Worm (Caenorhabditis elegans) whole organism, L1 larva: Measurements from ENCODE around the gene C03A3.2.

Experiments
- C04F5.9 ChIP-seq: sonication (generic microtip); optimal IDR thresholded peaks from 2 replicates; lab custom pipeline; 2016; ENCODE audit warnings: missing genetic modification characterization, missing compliant biosample characterization
- C34B4.2 ChIP-seq: sonication (generic microtip); optimal IDR thresholded peaks from 2 replicates; lab custom pipeline; 2017; ENCODE audit warnings: mild to moderate bottlenecking, missing genetic modification characterization, missing compliant biosample characterization
- Y116A8C.19 ChIP-seq: sonication (generic microtip); optimal IDR thresholded peaks from 2 replicates; lab custom pipeline; 2016; ENCODE audit warnings: missing compliant biosample characterization, missing genetic modification characterization, borderline replicate concordance
- alr-1 ChIP-seq: fragments of 200-800 bp; sonication (Bioruptor generic); optimal IDR thresholded peaks from 2 replicates; lab custom pipeline; 2018; ENCODE audit warnings: borderline replicate concordance, mild to moderate bottlenecking, missing genetic modification characterization, missing compliant biosample characterization
- aly-2 ChIP-seq: fragments of 150-350 bp; optimal IDR thresholded peaks from 2 replicates; lab custom pipeline; 2014; ENCODE audit warnings: missing biosample characterization, missing genetic modification characterization
- ama-1 ChIP-seq: fragments of 150-350 bp; optimal IDR thresholded peaks from 2 replicates; lab custom pipeline; 2014
- blmp-1 ChIP-seq: fragments of 150-350 bp; optimal IDR thresholded peaks from 2 replicates; lab custom pipeline; 2014; ENCODE audit warnings: missing biosample characterization, missing genetic modification characterization
- ceh-63 ChIP-seq: fragments of 200-800 bp; sonication (Bioruptor generic); optimal IDR thresholded peaks from 2 replicates; lab custom pipeline; 2018; ENCODE audit warnings: mild to moderate bottlenecking, missing genetic modification characterization, missing compliant biosample characterization
- ceh-8 ChIP-seq: fragments of 200-800 bp; sonication (Bioruptor generic); optimal IDR thresholded peaks from 2 replicates; lab custom pipeline; 2018; ENCODE audit warnings: mild to moderate bottlenecking, missing genetic modification characterization, moderate library complexity, missing compliant biosample characterization
- ceh-82 ChIP-seq, 3 experiments: fragments of 150-350 bp in 1 of 3; sonication (generic microtip) in 2 of 3; optimal IDR thresholded peaks; 2 replicates each; lab custom pipeline; 2014 to 2017; ENCODE audit warnings: missing biosample characterization in 3 of 3, missing genetic modification characterization in 3 of 3
- ces-1 ChIP-seq: fragments of 150-350 bp; optimal IDR thresholded peaks from 2 replicates; lab custom pipeline; 2014; ENCODE audit warnings: missing biosample characterization, missing genetic modification reagents, missing genetic modification characterization
- dpl-1 ChIP-seq, 3 experiments: fragments of 150-350 bp in 2 of 3; sonication (generic microtip) in 1 of 3; optimal IDR thresholded peaks; 2 replicates each; lab custom pipeline; 2014 to 2017; ENCODE audit warnings: missing biosample characterization in 3 of 3, missing genetic modification characterization in 3 of 3, missing genetic modification reagents in 3 of 3
- dsc-1 ChIP-seq: sonication (generic microtip); optimal IDR thresholded peaks from 2 replicates; lab custom pipeline; 2016; ENCODE audit warnings: mild to moderate bottlenecking, missing genetic modification characterization, missing compliant biosample characterization
- efl-1 ChIP-seq, 4 experiments: fragments of 150-350 bp; optimal IDR thresholded peaks in 3 of 4; peaks in 1 of 4; 1 replicate in 1 of 4; 2 replicates in 3 of 4; lab custom pipeline; 2014; ENCODE audit warnings: missing biosample characterization in 2 of 4, missing genetic modification characterization in 2 of 4, missing genetic modification reagents in 2 of 4
- efl-3 ChIP-seq: fragments of 200-800 bp; sonication (Bioruptor generic); optimal IDR thresholded peaks from 2 replicates; lab custom pipeline; 2018; ENCODE audit warnings: mild to moderate bottlenecking, missing genetic modification characterization, missing compliant biosample characterization
- egl-13 ChIP-seq: sonication (generic microtip); optimal IDR thresholded peaks from 2 replicates; lab custom pipeline; 2016; ENCODE audit warnings: missing genotype, missing genetic modification reagents, missing genetic modification characterization, missing compliant biosample characterization
- elt-2 ChIP-seq: sonication (generic microtip); optimal IDR thresholded peaks from 2 replicates; lab custom pipeline; 2016; ENCODE audit warnings: missing genetic modification characterization, mild to moderate bottlenecking, inconsistent platforms, missing compliant biosample characterization, missing genetic modification reagents
- elt-3 ChIP-seq, 6 experiments: fragments of 150-350 bp in 1 of 6; sonication (generic microtip); optimal IDR thresholded peaks; 2 replicates each; lab custom pipeline; 2017 to 2018; ENCODE audit warnings: missing biosample characterization in 6 of 6, missing genetic modification characterization in 6 of 6, inconsistent platforms in 1 of 6
- fkh-8 ChIP-seq: sonication (generic microtip); optimal IDR thresholded peaks from 2 replicates; lab custom pipeline; 2016; ENCODE audit warnings: mild to moderate bottlenecking, missing genetic modification characterization, missing compliant biosample characterization
- fos-1 ChIP-seq: fragments of 150-350 bp; optimal IDR thresholded peaks from 2 replicates; lab custom pipeline; 2014; ENCODE audit warnings: missing biosample characterization, missing genetic modification characterization
- hlh-4 ChIP-seq: sonication (generic microtip); optimal IDR thresholded peaks from 2 replicates; lab custom pipeline; 2016; ENCODE audit warnings: mild to moderate bottlenecking, missing genetic modification characterization, missing compliant biosample characterization
- hpl-2 ChIP-seq: fragments of 150-350 bp; optimal IDR thresholded peaks from 2 replicates; lab custom pipeline; 2014; ENCODE audit warnings: missing biosample characterization, missing genetic modification reagents, missing genetic modification characterization
- jun-1 ChIP-seq: fragments of 150-350 bp; optimal IDR thresholded peaks from 2 replicates; lab custom pipeline; 2014; ENCODE audit warnings: missing biosample characterization, missing genetic modification reagents, missing genetic modification characterization
- lin-35 ChIP-seq, 2 experiments: fragments of 150-350 bp; optimal IDR thresholded peaks; 2 replicates each; lab custom pipeline; 2014; ENCODE audit warnings: missing biosample characterization in 2 of 2, missing genetic modification characterization in 2 of 2, missing genetic modification reagents in 2 of 2
- lin-39 ChIP-seq: fragments of 150-350 bp; optimal IDR thresholded peaks from 2 replicates; lab custom pipeline; 2014; ENCODE audit warnings: missing biosample characterization, missing genetic modification reagents, missing genetic modification characterization
- mdl-1 ChIP-seq, 2 experiments: fragments of 150-350 bp; optimal IDR thresholded peaks; 2 replicates each; lab custom pipeline; 2014 to 2017; ENCODE audit warnings: missing biosample characterization in 2 of 2, missing genetic modification characterization in 2 of 2, inconsistent platforms in 1 of 2
- mef-2 ChIP-seq: fragments of 150-350 bp; optimal IDR thresholded peaks from 2 replicates; lab custom pipeline; 2014; ENCODE audit warnings: missing biosample characterization, missing genetic modification characterization
- nhr-11 ChIP-seq: fragments of 150-350 bp; optimal IDR thresholded peaks from 2 replicates; lab custom pipeline; 2014; ENCODE audit warnings: missing biosample characterization, missing genetic modification characterization
- nhr-12 ChIP-seq: sonication (generic microtip); optimal IDR thresholded peaks from 2 replicates; lab custom pipeline; 2017; ENCODE audit warnings: missing biosample characterization, missing genetic modification characterization
- nhr-19 ChIP-seq: fragments of 200-800 bp; sonication (Bioruptor generic); conservative IDR thresholded peaks from 2 replicates; pipeline ENCODE4 v1.3.6; 2022; ENCODE audit warnings: missing genetic modification characterization, missing compliant biosample characterization
- nhr-20 ChIP-seq: sonication (generic microtip); optimal IDR thresholded peaks from 2 replicates; lab custom pipeline; 2016; ENCODE audit warnings: mild to moderate bottlenecking, missing genetic modification characterization, missing compliant biosample characterization
- nhr-237 ChIP-seq: fragments of 150-350 bp; optimal IDR thresholded peaks from 2 replicates; lab custom pipeline; 2014; ENCODE audit warnings: missing biosample characterization, missing genetic modification characterization
- nhr-76 ChIP-seq: sonication (generic microtip); optimal IDR thresholded peaks from 2 replicates; lab custom pipeline; 2017; ENCODE audit warnings: missing biosample characterization, missing genetic modification characterization
- nhr-85 ChIP-seq: sonication (generic microtip); peaks from one replicate; lab custom pipeline; 2016; ENCODE audit warnings: missing genetic modification characterization, inconsistent platforms, missing compliant biosample characterization
- nhr-90 ChIP-seq: sonication (generic microtip); optimal IDR thresholded peaks from 2 replicates; lab custom pipeline; 2016; ENCODE audit warnings: mild to moderate bottlenecking, missing genetic modification characterization, missing compliant biosample characterization; ENCODE audit not compliant: poor library complexity
- pag-3 ChIP-seq: sonication (generic microtip); optimal IDR thresholded peaks from 2 replicates; lab custom pipeline; 2017; ENCODE audit warnings: missing genetic modification characterization, mild to moderate bottlenecking, missing compliant biosample characterization, antibody characterized with exemption, borderline replicate concordance; ENCODE audit not compliant: insufficient read depth
- pqm-1 ChIP-seq: sonication (generic microtip); optimal IDR thresholded peaks from 3 replicates; lab custom pipeline; 2017; ENCODE audit warnings: missing biosample characterization, missing genetic modification characterization
- snpc-4 ChIP-seq: fragments of 150-350 bp; optimal IDR thresholded peaks from 2 replicates; lab custom pipeline; 2014; ENCODE audit warnings: missing biosample characterization, missing genetic modification characterization
- snu-23 ChIP-seq: sonication (generic microtip); optimal IDR thresholded peaks from 2 replicates; lab custom pipeline; 2016; ENCODE audit warnings: missing genetic modification characterization, missing compliant biosample characterization
- sox-4 ChIP-seq: sonication (generic microtip); optimal IDR thresholded peaks from 2 replicates; lab custom pipeline; 2016; ENCODE audit warnings: missing genetic modification characterization, missing compliant biosample characterization
- sptf-1 ChIP-seq: fragments of 150-350 bp; optimal IDR thresholded peaks from 2 replicates; lab custom pipeline; 2014; ENCODE audit warnings: missing biosample characterization, missing genetic modification characterization
- sup-37 ChIP-seq: fragments of 200-800 bp; sonication (Bioruptor generic); optimal IDR thresholded peaks from 2 replicates; lab custom pipeline; 2018; ENCODE audit warnings: mild to moderate bottlenecking, missing genetic modification characterization, missing compliant biosample characterization
- tbx-2 ChIP-seq: sonication (generic microtip); optimal IDR thresholded peaks from 2 replicates; lab custom pipeline; 2016; ENCODE audit warnings: missing genetic modification characterization, missing compliant biosample characterization
- unc-130 ChIP-seq: fragments of 150-350 bp; optimal IDR thresholded peaks from 2 replicates; lab custom pipeline; 2017; ENCODE audit warnings: missing biosample characterization, missing genetic modification characterization, inconsistent platforms
- unc-62 ChIP-seq: fragments of 150-350 bp; optimal IDR thresholded peaks from 2 replicates; lab custom pipeline; 2014; ENCODE audit warnings: missing biosample characterization, missing genetic modification reagents, missing genetic modification characterization
- unc-86 ChIP-seq: sonication (generic microtip); optimal IDR thresholded peaks from 2 replicates; lab custom pipeline; 2016; ENCODE audit warnings: missing genetic modification characterization, missing compliant biosample characterization
- unc-98 ChIP-seq: fragments of 200-800 bp; sonication (Bioruptor generic); IDR thresholded peaks from 2 replicates; pipeline ENCODE4 v1.3.6; 2022; ENCODE audit warnings: missing genetic modification characterization, missing compliant biosample characterization
- vab-15 ChIP-seq: sonication (generic microtip); optimal IDR thresholded peaks from 2 replicates; lab custom pipeline; 2017; ENCODE audit warnings: missing genotype, mild to moderate bottlenecking, missing genetic modification characterization, missing compliant biosample characterization
- xbp-1 ChIP-seq: sonication (generic microtip); optimal IDR thresholded peaks from 2 replicates; lab custom pipeline; 2016; ENCODE audit warnings: missing genetic modification characterization, missing compliant biosample characterization
- zag-1 ChIP-seq: fragments of 150-350 bp; optimal IDR thresholded peaks from 2 replicates; lab custom pipeline; 2014; ENCODE audit warnings: missing biosample characterization, missing genetic modification characterization
- zip-4 ChIP-seq: fragments of 200-800 bp; sonication (Bioruptor generic); optimal IDR thresholded peaks from 2 replicates; lab custom pipeline; 2018; ENCODE audit warnings: mild to moderate bottlenecking, missing genetic modification characterization, moderate library complexity, missing compliant biosample characterization
- ztf-4 ChIP-seq: fragments of 150-350 bp; optimal IDR thresholded peaks from 2 replicates; lab custom pipeline; 2014; ENCODE audit warnings: missing biosample characterization, missing genetic modification characterization

C03A3.2 gene

ce11 chrX:11299642-11300307 is 37.1 kb downstream of the C03A3.2 start, which contains the start of the genes snrp-40.1 and F08G12.3 (continued):
- peak; percentile 63 for TF ChIP-seq snpc-4 (tag; lab: Kevin White, UChicago)
- no peak for TF ChIP-seq sup-37 (GFP tag; lab: Kevin White, UChicago)
- no peak for TF ChIP-seq lin-39
- TF ChIP-seq lin-35 (GFP tag; optimal IDR thresholded peaks at IDR 0.05; lab: Kevin White, UChicago): peak; percentile 58 to 66
- peak; percentile 10 for TF ChIP-seq sox-4 (tag; lab: Kevin White, UChicago)
- no peak for TF ChIP-seq hpl-2 (GFP tag; lab: Kevin White, UChicago)
- no peak for TF ChIP-seq zag-1
- peak; percentile 38 for TF ChIP-seq nhr-85
- no peak for TF ChIP-seq hlh-4 (tag; lab: Kevin White, UChicago)
- TF ChIP-seq Y116A8C.19 (tag; lab: Kevin White, UChicago): no peak
- TF ChIP-seq nhr-76 (tag; lab: Kevin White, UChicago): no peak
- TF ChIP-seq egl-13: peak; percentile 67
- no peak for TF ChIP-seq unc-98
- TF ChIP-seq blmp-1 (tag; lab: Kevin White, UChicago): no peak
- no peak for TF ChIP-seq ama-1 (lab: Kevin White, UChicago)
- TF ChIP-seq ces-1: no peak
- TF ChIP-seq fkh-8 (tag; lab: Kevin White, UChicago): peak; percentile 93
- peak; percentile 42 for TF ChIP-seq ceh-8
- peak; percentile 34 for TF ChIP-seq elt-2 (tag; lab: Kevin White, UChicago)
- peak in 1 of 2 experiments; percentile 86 for TF ChIP-seq mdl-1 (tag; optimal IDR thresholded peaks at IDR 0.05; lab: Kevin White, UChicago)
- peak; percentile 28 to 90 (median 56) for TF ChIP-seq ceh-82 (tag; optimal IDR thresholded peaks at IDR 0.05; lab: Kevin White, UChicago)
- TF ChIP-seq nhr-90 (tag; lab: Kevin White, UChicago): peak; percentile 6
- peak; percentile 65 for TF ChIP-seq jun-1
- TF ChIP-seq alr-1 (tag; lab: Kevin White, UChicago): no peak
- TF ChIP-seq pqm-1 (tag; lab: Kevin White, UChicago): no peak
- TF ChIP-seq tbx-2 (tag; lab: Kevin White, UChicago): peak; percentile 79
- peak; percentile 26 to 58 (median 43) for TF ChIP-seq dpl-1 (GFP tag; optimal IDR thresholded peaks at IDR 0.05; lab: Kevin White, UChicago)
- TF ChIP-seq mef-2: no peak
- TF ChIP-seq unc-62 (GFP tag; lab: Kevin White, UChicago): no peak
- no peak for TF ChIP-seq nhr-12
- TF ChIP-seq aly-2: no peak
- TF ChIP-seq xbp-1 (tag; lab: Kevin White, UChicago): peak; percentile 73
- TF ChIP-seq sptf-1 (tag; lab: Kevin White, UChicago): no peak
- TF ChIP-seq dsc-1 (tag; lab: Kevin White, UChicago): peak; percentile 70
- TF ChIP-seq ceh-63: no peak
- TF ChIP-seq nhr-237 (tag; lab: Kevin White, UChicago): peak; percentile 12
- peak in 1 of 6 experiments; percentile 24 for TF ChIP-seq elt-3 (tag; optimal IDR thresholded peaks at IDR 0.05; lab: Kevin White, UChicago)
- no peak for TF ChIP-seq nhr-11 (tag; lab: Kevin White, UChicago)
- peak; percentile 75 for TF ChIP-seq unc-130 (tag; lab: Kevin White, UChicago)
- TF ChIP-seq nhr-19: peak; percentile 74
- peak; percentile 63 for TF ChIP-seq unc-86
- no peak for TF ChIP-seq C04F5.9 (tag; lab: Kevin White, UChicago)
- TF ChIP-seq C34B4.2 (tag; lab: Kevin White, UChicago): no peak
- peak; percentile 48 for TF ChIP-seq fos-1
- no peak for TF ChIP-seq zip-4 (GFP tag; lab: Kevin White, UChicago)
- TF ChIP-seq snu-23: peak; percentile 86
- TF ChIP-seq vab-15 (tag; lab: Kevin White, UChicago): no peak
- TF ChIP-seq efl-1 (optimal IDR thresholded peaks at IDR 0.05; lab: Kevin White, UChicago): peak; percentile 53 to 69
- peak; percentile 28 to 91 for TF ChIP-seq efl-1 (GFP tag; optimal IDR thresholded peaks at IDR 0.05 in 1 of 2; lab: Kevin White, UChicago)
- TF ChIP-seq nhr-20 (tag; lab: Kevin White, UChicago): peak; percentile 90
- TF ChIP-seq efl-3 (GFP tag; lab: Kevin White, UChicago): no peak
- peak; percentile 33 for TF ChIP-seq ztf-4 (tag; lab: Kevin White, UChicago)
- peak; percentile 83 for TF ChIP-seq pag-3 (tag; lab: Kevin White, UChicago)
